Worm (Caenorhabditis elegans) whole organism, mixed stage, embryonic: ENCODE results near the gene Y42A5A.5.

ENCODE experiments used
- M03D4.4 ChIP-seq: sonication (generic microtip); optimal IDR thresholded peaks from 2 replicates; lab custom pipeline; 2017; ENCODE audit warnings: mild to moderate bottlenecking, missing genetic modification characterization, missing compliant biosample characterization
- bed-3 ChIP-seq: fragments of 200-800 bp; sonication (Bioruptor generic); optimal IDR thresholded peaks from 3 replicates; lab custom pipeline; 2018; ENCODE audit warnings: mild to moderate bottlenecking, missing genetic modification characterization, moderate library complexity, missing compliant biosample characterization
- blmp-1 ChIP-seq: fragments of 150-350 bp; optimal IDR thresholded peaks from 2 replicates; lab custom pipeline; 2014; ENCODE audit warnings: missing biosample characterization, missing genetic modification characterization
- ceh-39 ChIP-seq: fragments of 150-350 bp; optimal IDR thresholded peaks from 2 replicates; lab custom pipeline; 2014; ENCODE audit warnings: missing biosample characterization, missing genetic modification characterization
- ceh-43 ChIP-seq: fragments of 200-800 bp; sonication (Bioruptor generic); optimal IDR thresholded peaks from 2 replicates; lab custom pipeline; 2018; ENCODE audit warnings: mild to moderate bottlenecking, missing genetic modification characterization, moderate library complexity, missing compliant biosample characterization
- ceh-83 ChIP-seq: fragments of 200-800 bp; sonication (Bioruptor generic); optimal IDR thresholded peaks from 2 replicates; lab custom pipeline; 2018; ENCODE audit warnings: mild to moderate bottlenecking, missing genetic modification characterization, missing compliant biosample characterization
- ces-1 ChIP-seq: fragments of 150-350 bp; optimal IDR thresholded peaks from 2 replicates; lab custom pipeline; 2014; ENCODE audit warnings: missing biosample characterization, missing genetic modification reagents, missing genetic modification characterization
- cnd-1 ChIP-seq: fragments of 200-800 bp; sonication (Bioruptor generic); optimal IDR thresholded peaks from 2 replicates; lab custom pipeline; 2018; ENCODE audit warnings: mild to moderate bottlenecking, missing genetic modification characterization, missing compliant biosample characterization
- drap-1 ChIP-seq: fragments of 200-800 bp; sonication (Bioruptor generic); optimal IDR thresholded peaks from 3 replicates; lab custom pipeline; 2018; ENCODE audit warnings: mild to moderate bottlenecking, missing genetic modification characterization, missing compliant biosample characterization
- elt-1 ChIP-seq: sonication (generic microtip); optimal IDR thresholded peaks from 2 replicates; lab custom pipeline; 2017; ENCODE audit warnings: missing genetic modification characterization, mild to moderate bottlenecking, missing compliant biosample characterization, antibody characterized with exemption, moderate library complexity, borderline replicate concordance; ENCODE audit not compliant: insufficient read depth
- elt-3 ChIP-seq: fragments of 150-350 bp; optimal IDR thresholded peaks from 2 replicates; lab custom pipeline; 2014; ENCODE audit warnings: missing biosample characterization, missing genetic modification characterization
- flh-1 ChIP-seq: fragments of 200-800 bp; sonication (Bioruptor generic); optimal IDR thresholded peaks from 2 replicates; lab custom pipeline; 2018; ENCODE audit warnings: mild to moderate bottlenecking, missing genetic modification characterization, moderate library complexity, missing compliant biosample characterization
- ham-2 ChIP-seq: fragments of 200-800 bp; sonication (Bioruptor generic); optimal IDR thresholded peaks from 2 replicates; lab custom pipeline; 2018; ENCODE audit warnings: mild to moderate bottlenecking, missing genetic modification characterization, missing compliant biosample characterization
- hlh-1 ChIP-seq: fragments of 150-350 bp; optimal IDR thresholded peaks from 2 replicates; lab custom pipeline; 2014; ENCODE audit warnings: missing biosample characterization, missing genetic modification reagents, missing genetic modification characterization
- lin-13 ChIP-seq: fragments of 150-350 bp; optimal IDR thresholded peaks from 2 replicates; lab custom pipeline; 2014; ENCODE audit warnings: missing biosample characterization, missing genetic modification characterization
- lin-32 ChIP-seq: fragments of 200-800 bp; sonication (Bioruptor generic); optimal IDR thresholded peaks from 2 replicates; lab custom pipeline; 2018; ENCODE audit warnings: mild to moderate bottlenecking, missing genetic modification characterization, missing compliant biosample characterization
- lsy-2 ChIP-seq: fragments of 150-350 bp; optimal IDR thresholded peaks from 2 replicates; lab custom pipeline; 2014; ENCODE audit warnings: missing biosample characterization, missing genetic modification characterization
- mab-5 ChIP-seq: fragments of 150-350 bp; optimal IDR thresholded peaks from 2 replicates; lab custom pipeline; 2014; ENCODE audit warnings: missing biosample characterization, missing genetic modification characterization
- mep-1 ChIP-seq: fragments of 150-350 bp; optimal IDR thresholded peaks from 2 replicates; lab custom pipeline; 2017; ENCODE audit warnings: missing biosample characterization, missing genetic modification reagents, missing genetic modification characterization, inconsistent platforms
- nhr-12 ChIP-seq: fragments of 150-350 bp; optimal IDR thresholded peaks from 2 replicates; lab custom pipeline; 2014; ENCODE audit warnings: missing biosample characterization, missing genetic modification characterization
- nhr-2 ChIP-seq: fragments of 150-350 bp; optimal IDR thresholded peaks from 2 replicates; lab custom pipeline; 2014; ENCODE audit warnings: missing biosample characterization, missing genetic modification characterization
- nhr-237 ChIP-seq: fragments of 150-350 bp; optimal IDR thresholded peaks from 2 replicates; lab custom pipeline; 2014; ENCODE audit warnings: missing biosample characterization, missing genetic modification characterization
- nhr-28 ChIP-seq: fragments of 150-350 bp; optimal IDR thresholded peaks from 2 replicates; lab custom pipeline; 2014; ENCODE audit warnings: missing biosample characterization, missing genetic modification characterization
- nhr-76 ChIP-seq: sonication (generic microtip); optimal IDR thresholded peaks from 2 replicates; lab custom pipeline; 2017; ENCODE audit warnings: missing biosample characterization, missing genetic modification characterization
- sem-2 ChIP-seq: fragments of 200-800 bp; sonication (Bioruptor generic); optimal IDR thresholded peaks from 2 replicates; lab custom pipeline; 2018; ENCODE audit warnings: mild to moderate bottlenecking, missing genetic modification characterization, missing compliant biosample characterization
- sptf-1 ChIP-seq: sonication (generic microtip); optimal IDR thresholded peaks from 2 replicates; lab custom pipeline; 2017; ENCODE audit warnings: mild to moderate bottlenecking, missing genetic modification characterization, moderate library complexity, missing compliant biosample characterization
- tbx-8 ChIP-seq: fragments of 200-800 bp; sonication (Bioruptor generic); optimal IDR thresholded peaks from 2 replicates; lab custom pipeline; 2018; ENCODE audit warnings: mild to moderate bottlenecking, missing genetic modification characterization, moderate library complexity, missing compliant biosample characterization
- unc-120 ChIP-seq: sonication (generic microtip); optimal IDR thresholded peaks from 2 replicates; lab custom pipeline; 2017; ENCODE audit warnings: missing genetic modification characterization, missing compliant biosample characterization; ENCODE audit not compliant: poor library complexity, severe bottlenecking
- zip-8 ChIP-seq: fragments of 150-350 bp; optimal IDR thresholded peaks from 2 replicates; lab custom pipeline; 2014; ENCODE audit warnings: missing biosample characterization, missing genetic modification characterization
- ztf-11 ChIP-seq: fragments of 150-350 bp; optimal IDR thresholded peaks from 2 replicates; lab custom pipeline; 2014; ENCODE audit warnings: missing biosample characterization, missing genetic modification characterization

The Y42A5A.5 gene

ce11 chrV:11140326-11140725, 30.8 kb upstream of the Y42A5A.5 start:
- TF ChIP-seq ceh-39, result no peak
- no peak for TF ChIP-seq lin-13 (tag; lab: Kevin White, UChicago)
- TF ChIP-seq blmp-1 (tag; lab: Kevin White, UChicago), result no peak
- TF ChIP-seq lin-32 (GFP tag; lab: Kevin White, UChicago), result no peak
- no peak for TF ChIP-seq mab-5
- no peak for TF ChIP-seq ces-1 (GFP tag; lab: Kevin White, UChicago)
- TF ChIP-seq sptf-1 (tag; lab: Kevin White, UChicago), result no peak
- no peak for TF ChIP-seq tbx-8 (GFP tag; lab: Kevin White, UChicago)
- TF ChIP-seq unc-120, result peak; percentile 65
- no peak for TF ChIP-seq nhr-237 (tag; lab: Kevin White, UChicago)
- no peak for TF ChIP-seq ham-2 (GFP tag; lab: Kevin White, UChicago)
- no peak for TF ChIP-seq flh-1 (GFP tag; lab: Kevin White, UChicago)
- no peak for TF ChIP-seq cnd-1 (tag; lab: Kevin White, UChicago)
- no peak for TF ChIP-seq nhr-76
- TF ChIP-seq hlh-1 (tag; lab: Kevin White, UChicago), result peak; percentile 3

- TF ChIP-seq hlh-1 (tag; lab: Kevin White, UChicago) (no peak), nhr-12 (no peak), nhr-2 (tag; lab: Kevin White, UChicago) (no peak), ceh-43 (GFP tag; lab: Kevin White, UChicago) (no peak), unc-120 (no peak), sem-2 (GFP tag; lab: Kevin White, UChicago) (no peak), lsy-2 (tag; lab: Kevin White, UChicago) (no peak), sptf-1 (tag; lab: Kevin White, UChicago) (no peak)
Measured at ce11 chrV:11134296-11134695, 24.7 kb upstream of the Y42A5A.5 start, which contains the start of gene glb-3. Gene glb-3 (plus strand): TSS chrV:11134596.

- TF ChIP-seq sptf-1 (tag; lab: Kevin White, UChicago), result no peak
- TF ChIP-seq nhr-76, result no peak
- TF ChIP-seq unc-120, result no peak
- TF ChIP-seq nhr-237 (tag; lab: Kevin White, UChicago), result no peak
- TF ChIP-seq blmp-1 (tag; lab: Kevin White, UChicago), result no peak
- no peak for TF ChIP-seq mab-5
- no peak for TF ChIP-seq ztf-11 (tag; lab: Kevin White, UChicago)
- TF ChIP-seq, all 35 proteins: peak for 0
Measured at ce11 chrV:11133516-11133915, 24.0 kb upstream of the Y42A5A.5 start.

ce11 chrV:11131801-11132200, 22.3 kb upstream of the Y42A5A.5 start:
- TF ChIP-seq ceh-39 (no peak), flh-1 (GFP tag; lab: Kevin White, UChicago) (no peak), zip-8 (tag; lab: Kevin White, UChicago) (no peak), lsy-2 (tag; lab: Kevin White, UChicago) (no peak), drap-1 (no peak), nhr-12 (no peak), ztf-11 (tag; lab: Kevin White, UChicago) (no peak), ces-1 (GFP tag; lab: Kevin White, UChicago) (no peak), lin-32 (GFP tag; lab: Kevin White, UChicago) (no peak), blmp-1 (tag; lab: Kevin White, UChicago) (no peak), tbx-8 (GFP tag; lab: Kevin White, UChicago) (no peak), ceh-43 (GFP tag; lab: Kevin White, UChicago) (no peak), nhr-28 (tag; lab: Kevin White, UChicago) (no peak), mep-1 (no peak)

- TF ChIP-seq tbx-8 (GFP tag; lab: Kevin White, UChicago) (no peak), ceh-43 (GFP tag; lab: Kevin White, UChicago) (no peak), ztf-11 (tag; lab: Kevin White, UChicago) (no peak), nhr-76 (no peak), elt-3 (tag; lab: Kevin White, UChicago) (no peak), M03D4.4 (tag; lab: Kevin White, UChicago) (no peak), hlh-1 (tag; lab: Kevin White, UChicago) (no peak), elt-1 (tag; lab: Kevin White, UChicago) (no peak), cnd-1 (tag; lab: Kevin White, UChicago) (no peak), ceh-83 (GFP tag; lab: Kevin White, UChicago) (no peak), bed-3 (GFP tag; lab: Kevin White, UChicago) (no peak), nhr-2 (tag; lab: Kevin White, UChicago) (no peak), sptf-1 (tag; lab: Kevin White, UChicago) (no peak), ceh-39 (no peak), lin-32 (GFP tag; lab: Kevin White, UChicago) (no peak), ces-1 (GFP tag; lab: Kevin White, UChicago) (no peak), nhr-28 (tag; lab: Kevin White, UChicago) (no peak)
Measured at ce11 chrV:11127197-11127596, 17.6 kb upstream of the Y42A5A.5 start, which contains the start of gene jmjd-5. Gene jmjd-5 (plus strand): TSS chrV:11127497.
